Fruit fly (Drosophila melanogaster) whole organism, embryonic: ENCODE measurements around the gene CG32318.

Experiments used
- CG10366 ChIP-seq: fragments of 200-800 bp; sonication (Bioruptor generic); IDR thresholded peaks from 2 replicates; pipeline ENCODE4 v1.3.6; 2022; ENCODE audit warnings: missing biosample characterization, missing genetic modification characterization
- CG11456 ChIP-seq: fragments of 200-800 bp; sonication (Bioruptor generic); IDR thresholded peaks from 3 replicates; pipeline ENCODE4 v1.3.6; 2022; ENCODE audit warnings: missing biosample characterization, missing genetic modification characterization
- CG11696 ChIP-seq: fragments of 200-800 bp; sonication (Bioruptor generic); IDR thresholded peaks from 2 replicates; pipeline ENCODE4 v1.3.6; 2022; ENCODE audit warnings: missing biosample characterization, missing genetic modification characterization
- CG14710 ChIP-seq: fragments of 200-800 bp; sonication (Bioruptor generic); optimal IDR thresholded peaks from 3 replicates; lab custom pipeline; 2019; ENCODE audit warnings: missing biosample characterization, mild to moderate bottlenecking, missing genetic modification characterization, moderate library complexity
- CG15514 ChIP-seq: fragments of 200-800 bp; sonication (Bioruptor generic); optimal IDR thresholded peaks from 3 replicates; lab custom pipeline; 2017; ENCODE audit warnings: missing biosample characterization, missing genetic modification characterization, mild to moderate bottlenecking, moderate library complexity, missing genetic modification reagents
- CG16779 ChIP-seq: fragments of 200-800 bp; sonication (Bioruptor generic); IDR thresholded peaks from 2 replicates; pipeline ENCODE4 v1.3.6; 2022; ENCODE audit warnings: missing biosample characterization, missing genetic modification characterization
- CG17361 ChIP-seq: fragments of 200-800 bp; sonication (Bioruptor generic); IDR thresholded peaks from 3 replicates; pipeline ENCODE4 v1.3.6; 2022; ENCODE audit warnings: missing biosample characterization, missing genetic modification characterization
- CG17612 ChIP-seq: fragments of 200-800 bp; sonication (Bioruptor generic); IDR thresholded peaks from 2 replicates; pipeline ENCODE4 v1.3.6; 2022; ENCODE audit warnings: missing biosample characterization, missing genetic modification characterization
- CG2116 ChIP-seq: fragments of 200-800 bp; sonication (Bioruptor generic); optimal IDR thresholded peaks from 3 replicates; lab custom pipeline; 2018; ENCODE audit warnings: missing biosample characterization, mild to moderate bottlenecking, missing genetic modification characterization
- CG2202 ChIP-seq: fragments of 200-800 bp; sonication (Bioruptor generic); optimal IDR thresholded peaks from 2 replicates; lab custom pipeline; 2018; ENCODE audit warnings: missing biosample characterization, mild to moderate bottlenecking, missing genetic modification characterization
- CG3407 ChIP-seq: fragments of 200-800 bp; sonication (Bioruptor generic); optimal IDR thresholded peaks from 2 replicates; lab custom pipeline; 2018; ENCODE audit warnings: missing biosample characterization, mild to moderate bottlenecking, missing genetic modification characterization
- CG4730 ChIP-seq: fragments of 200-800 bp; sonication (Bioruptor generic); IDR thresholded peaks from 2 replicates; pipeline ENCODE4 v1.3.6; 2022; ENCODE audit warnings: missing biosample characterization, missing genetic modification characterization
- CG7357 ChIP-seq: fragments of 200-800 bp; sonication (Bioruptor generic); IDR thresholded peaks from 3 replicates; pipeline ENCODE4 v1.3.6; 2022; ENCODE audit warnings: missing biosample characterization, missing genetic modification characterization
- CG9876 ChIP-seq: fragments of 200-800 bp; sonication (Bioruptor generic); optimal IDR thresholded peaks from 2 replicates; lab custom pipeline; 2016; ENCODE audit warnings: missing biosample characterization, missing genetic modification characterization
- Chrac-16 ChIP-seq: fragments of 200-800 bp; sonication (Bioruptor generic); optimal IDR thresholded peaks from 3 replicates; lab custom pipeline; 2016; ENCODE audit warnings: missing biosample characterization, missing genetic modification characterization
- CoRest ChIP-seq: fragments of 200-800 bp; sonication (Bioruptor generic); optimal IDR thresholded peaks from 3 replicates; lab custom pipeline; 2018; ENCODE audit warnings: missing biosample characterization, mild to moderate bottlenecking, missing genetic modification characterization, moderate library complexity
- D19B ChIP-seq: fragments of 200-800 bp; sonication (Bioruptor generic); optimal IDR thresholded peaks from 2 replicates; lab custom pipeline; 2017; ENCODE audit warnings: missing biosample characterization, mild to moderate bottlenecking, missing genetic modification characterization
- Dll ChIP-seq: fragments of 200-800 bp; sonication (Bioruptor generic); IDR thresholded peaks from 4 replicates; pipeline ENCODE4 v1.3.6; 2022; ENCODE audit warnings: missing biosample characterization, missing genetic modification characterization; ENCODE audit not compliant: partially characterized antibody
- Hr51 ChIP-seq, 2 experiments: fragments of 200-800 bp; sonication (Bioruptor generic); optimal IDR thresholded peaks; 2 replicates in 1 of 2; 3 replicates in 1 of 2; lab custom pipeline; 2016 to 2018; ENCODE audit warnings: missing biosample characterization in 2 of 2, missing genetic modification characterization in 2 of 2, mild to moderate bottlenecking in 1 of 2, moderate library complexity in 1 of 2
- Lhr ChIP-seq: fragments of 200-800 bp; sonication (Bioruptor generic); optimal IDR thresholded peaks from 3 replicates; lab custom pipeline; 2017; ENCODE audit warnings: mild to moderate bottlenecking, missing biosample characterization, missing genetic modification reagents, missing genetic modification characterization
- Meics ChIP-seq: fragments of 200-800 bp; sonication (Bioruptor generic); optimal IDR thresholded peaks from 2 replicates; lab custom pipeline; 2017; ENCODE audit warnings: missing biosample characterization, mild to moderate bottlenecking, missing genetic modification characterization
- NC2α ChIP-seq: fragments of 200-800 bp; sonication (Bioruptor generic); optimal IDR thresholded peaks from 2 replicates; lab custom pipeline; 2016; ENCODE audit warnings: missing biosample characterization, missing genetic modification characterization
- Rfx ChIP-seq: fragments of 200-800 bp; sonication (Bioruptor generic); IDR thresholded peaks from 2 replicates; pipeline ENCODE4 v1.3.6; 2022; ENCODE audit warnings: missing biosample characterization, missing genetic modification characterization
- Xbp1 ChIP-seq: fragments of 200-800 bp; sonication (Bioruptor generic); optimal IDR thresholded peaks from 3 replicates; lab custom pipeline; 2016; ENCODE audit warnings: missing biosample characterization, mild to moderate bottlenecking, missing genetic modification characterization
- Xrp1 ChIP-seq: fragments of 200-800 bp; sonication (Bioruptor generic); IDR thresholded peaks from 2 replicates; pipeline ENCODE4 v1.3.6; 2022; ENCODE audit warnings: missing biosample characterization, missing genetic modification characterization
- aop ChIP-seq: fragments of 200-800 bp; sonication (Bioruptor generic); IDR thresholded peaks from 2 replicates; pipeline ENCODE4 v1.3.6; 2022; ENCODE audit warnings: missing biosample characterization, missing genetic modification characterization
- cg ChIP-seq: fragments of 200-800 bp; sonication (Bioruptor generic); optimal IDR thresholded peaks from 3 replicates; lab custom pipeline; 2019; ENCODE audit warnings: missing biosample characterization, mild to moderate bottlenecking, missing genetic modification characterization, moderate library complexity
- chinmo ChIP-seq: fragments of 200-800 bp; sonication (Bioruptor generic); IDR thresholded peaks from 4 replicates; pipeline ENCODE4 v1.3.6; 2022; ENCODE audit warnings: missing biosample characterization, missing genetic modification characterization; ENCODE audit not compliant: partially characterized antibody
- chn ChIP-seq: fragments of 200-800 bp; sonication (Bioruptor generic); optimal IDR thresholded peaks from 2 replicates; lab custom pipeline; 2016; ENCODE audit warnings: missing biosample characterization, missing genetic modification characterization
- esg ChIP-seq: fragments of 200-800 bp; sonication (Bioruptor generic); conservative IDR thresholded peaks from 2 replicates; pipeline ENCODE4 v1.3.6; 2022; ENCODE audit warnings: missing biosample characterization, missing genetic modification characterization
- ftz-f1 ChIP-seq: fragments of 200-800 bp; sonication (Bioruptor generic); optimal IDR thresholded peaks from 2 replicates; lab custom pipeline; 2016; ENCODE audit warnings: missing biosample characterization, missing genetic modification characterization
- gce ChIP-seq: fragments of 200-800 bp; sonication (Bioruptor generic); IDR thresholded peaks from 3 replicates; pipeline ENCODE4 v1.3.6; 2022; ENCODE audit warnings: missing biosample characterization, missing genetic modification characterization
- gsb ChIP-seq: fragments of 200-800 bp; sonication (Bioruptor generic); IDR thresholded peaks from 2 replicates; pipeline ENCODE4 v1.3.6; 2022; ENCODE audit warnings: missing biosample characterization, missing genetic modification characterization
- klu ChIP-seq: fragments of 200-800 bp; sonication (Bioruptor generic); IDR thresholded peaks from 2 replicates; pipeline ENCODE4 v1.3.6; 2022; ENCODE audit warnings: missing biosample characterization, missing genetic modification characterization
- maf-S ChIP-seq: fragments of 200-800 bp; sonication (Bioruptor generic); optimal IDR thresholded peaks from 2 replicates; lab custom pipeline; 2016; ENCODE audit warnings: missing biosample characterization, missing genetic modification characterization
- mld ChIP-seq: fragments of 200-800 bp; sonication (Bioruptor generic); IDR thresholded peaks from 3 replicates; pipeline ENCODE4 v1.3.6; 2022; ENCODE audit warnings: missing biosample characterization, missing genetic modification characterization; ENCODE audit not compliant: partially characterized antibody
- nom ChIP-seq: fragments of 200-800 bp; sonication (Bioruptor generic); optimal IDR thresholded peaks from 2 replicates; lab custom pipeline; 2017; ENCODE audit warnings: missing biosample characterization, missing genetic modification characterization, mild to moderate bottlenecking, moderate library complexity, missing genetic modification reagents
- odd ChIP-seq: fragments of 200-800 bp; sonication (Bioruptor generic); optimal IDR thresholded peaks from 2 replicates; lab custom pipeline; 2017; ENCODE audit warnings: missing biosample characterization, mild to moderate bottlenecking, missing genetic modification characterization
- pfk ChIP-seq: fragments of 200-800 bp; sonication (Bioruptor generic); optimal IDR thresholded peaks from 2 replicates; lab custom pipeline; 2018; ENCODE audit warnings: missing biosample characterization, mild to moderate bottlenecking, missing genetic modification characterization, moderate library complexity
- pita ChIP-seq: fragments of 200-800 bp; sonication (Bioruptor generic); optimal IDR thresholded peaks from 2 replicates; lab custom pipeline; 2017; ENCODE audit warnings: missing biosample characterization, mild to moderate bottlenecking, missing genetic modification characterization
- ranshi ChIP-seq: fragments of 200-800 bp; sonication (Bioruptor generic); IDR thresholded peaks from 2 replicates; pipeline ENCODE4 v1.3.6; 2022; ENCODE audit warnings: missing biosample characterization, missing genetic modification characterization
- repo ChIP-seq: fragments of 200-800 bp; sonication (Bioruptor generic); optimal IDR thresholded peaks from 2 replicates; lab custom pipeline; 2016; ENCODE audit warnings: missing biosample characterization, missing genetic modification characterization
- sens-2 ChIP-seq: fragments of 200-800 bp; sonication (Bioruptor generic); IDR thresholded peaks from 2 replicates; pipeline ENCODE4 v1.3.6; 2022; ENCODE audit warnings: missing biosample characterization, missing genetic modification characterization
- shn ChIP-seq: fragments of 200-800 bp; sonication (Bioruptor generic); optimal IDR thresholded peaks from 3 replicates; lab custom pipeline; 2016; ENCODE audit warnings: missing biosample characterization, missing genetic modification characterization
- tap ChIP-seq: fragments of 200-800 bp; optimal IDR thresholded peaks from 3 replicates; lab custom pipeline; 2019; ENCODE audit warnings: missing biosample characterization, mild to moderate bottlenecking, missing genetic modification characterization, moderate library complexity
- tio ChIP-seq: fragments of 200-800 bp; sonication (Bioruptor generic); optimal IDR thresholded peaks from 2 replicates; lab custom pipeline; 2017; ENCODE audit warnings: missing biosample characterization, missing genetic modification characterization, inconsistent platforms
- twi ChIP-seq: fragments of 200-800 bp; optimal IDR thresholded peaks from 2 replicates; lab custom pipeline; 2019; ENCODE audit warnings: missing biosample characterization, mild to moderate bottlenecking, missing genetic modification characterization, moderate library complexity
- zen ChIP-seq: fragments of 200-800 bp; sonication (Bioruptor generic); optimal IDR thresholded peaks from 3 replicates; lab custom pipeline; 2018; ENCODE audit warnings: missing biosample characterization, mild to moderate bottlenecking, missing genetic modification characterization, moderate library complexity

CG32318 gene

dm6 chr3L:1204674-1205547 is 41.8 kb downstream of the CG32318 start, which contains the start of gene CG9119 (continued):
- TF ChIP-seq chn (GFP tag; lab: Kevin White, UChicago) = no peak
- TF ChIP-seq CG15514 = peak; percentile 28
- 0 out of 3 replicates have a peak, but pooled peaks have one; percentile 36 for TF ChIP-seq CG7357 (GFP tag; lab: Robert Waterston, UW)
- no peak for TF ChIP-seq aop (GFP tag; lab: Robert Waterston, UW)
- peak; percentile 73 for TF ChIP-seq CoRest (tag; lab: Kevin White, UChicago)
- no peak for TF ChIP-seq Lhr
- TF ChIP-seq CG11696 = no peak
- TF ChIP-seq Rfx = peak; percentile 57; the same call in 1 of the 2 replicates
- TF ChIP-seq odd = peak; percentile 67
- no peak for TF ChIP-seq repo (GFP tag; lab: Kevin White, UChicago)
- TF ChIP-seq CG14710 (tag; lab: Kevin White, UChicago) = peak; percentile 66
- TF ChIP-seq chinmo = 0 out of 4 replicates have a peak, but pooled peaks have one; percentile 33
- no peak for TF ChIP-seq Dll (GFP tag; lab: Robert Waterston, UW)
- peak; percentile 49 for TF ChIP-seq tap (tag; lab: Kevin White, UChicago)
- peak; percentile 69 for TF ChIP-seq D19B (GFP tag; lab: Kevin White, UChicago)
- no peak for TF ChIP-seq cg
- TF ChIP-seq pfk (GFP tag; lab: Kevin White, UChicago) = no peak
- TF ChIP-seq ftz-f1 = no peak
- TF ChIP-seq CG17361 = peak; percentile 82
- no peak for TF ChIP-seq gsb
- TF ChIP-seq maf-S (GFP tag; lab: Kevin White, UChicago) = no peak
- no peak for TF ChIP-seq gce (GFP tag; lab: Robert Waterston, UW)
- TF ChIP-seq Xrp1 = 0 out of 2 replicates have a peak, but pooled peaks have one; percentile 31
- TF ChIP-seq CG11456 (GFP tag; lab: Robert Waterston, UW) = peak; percentile 65; the same call in 1 of the 3 replicates
- no peak for TF ChIP-seq sens-2 (GFP tag; lab: Robert Waterston, UW)
- peak; percentile 44 for TF ChIP-seq CG10366 (GFP tag; lab: Robert Waterston, UW)
- no peak for TF ChIP-seq pita (GFP tag; lab: Kevin White, UChicago)
- TF ChIP-seq CG16779 (GFP tag; lab: Robert Waterston, UW) = no peak
- TF ChIP-seq Hr51 (GFP tag; optimal IDR thresholded peaks at IDR 0.05; lab: Kevin White, UChicago) = peak; percentile 37 to 67
- no peak for TF ChIP-seq CG2116 (GFP tag; lab: Kevin White, UChicago)
- peak; percentile 41; the same call in 1 of the 2 replicates for TF ChIP-seq klu
- TF ChIP-seq CG9876 = peak; percentile 57
- TF ChIP-seq CG3407 (GFP tag; lab: Kevin White, UChicago) = no peak
- no peak; the same call in 1 of the 2 replicates for TF ChIP-seq ranshi (GFP tag; lab: Robert Waterston, UW)
- TF ChIP-seq shn (GFP tag; lab: Kevin White, UChicago) = peak; percentile 75
- peak; percentile 42 for TF ChIP-seq Chrac-16 (GFP tag; lab: Kevin White, UChicago)
- no peak for TF ChIP-seq CG17612 (GFP tag; lab: Robert Waterston, UW)
- peak; percentile 59 for TF ChIP-seq Xbp1
- TF ChIP-seq CG2202 (tag; lab: Kevin White, UChicago) = peak; percentile 17
- peak; percentile 51 for TF ChIP-seq twi (tag; lab: Kevin White, UChicago)
- peak; percentile 21 for TF ChIP-seq NC2α (GFP tag; lab: Kevin White, UChicago)
- TF ChIP-seq zen (tag; lab: Kevin White, UChicago) = no peak
- TF ChIP-seq esg (GFP tag; lab: Robert Waterston, UW) = peak; percentile 61
- TF ChIP-seq Meics (GFP tag; lab: Kevin White, UChicago) = peak; percentile 75
- 0 out of 2 replicates have a peak, but pooled peaks have one; percentile 36 for TF ChIP-seq CG4730
- TF ChIP-seq tio (GFP tag; lab: Kevin White, UChicago) = peak; percentile 71
- no peak for TF ChIP-seq mld (GFP tag; lab: Robert Waterston, UW)
- TF ChIP-seq nom = peak; percentile 11
